Fruit fly (Drosophila melanogaster): Measurements from ENCODE around the gene CG4766.

Gene CG4766

dm6 chrX:5995951-5996350 lies 4.6 kb downstream of the CG4766 start (continued):
- TF ChIP-seq bigmax (GFP tag; optimal IDR thresholded peaks at IDR 0.05) (no peak), CG15011 (GFP tag; optimal IDR thresholded peaks at IDR 0.05) (no peak), Sox102F (GFP tag; optimal IDR thresholded peaks at IDR 0.05) (peak; percentile 51), hkb (optimal IDR thresholded peaks at IDR 0.05) (no peak), hkb (GFP tag; IDR thresholded peaks at IDR 0.05) (peak; percentile 63), CG17829 (tag; optimal IDR thresholded peaks at IDR 0.05) (peak; percentile 21), CG12155 (GFP tag; optimal IDR thresholded peaks at IDR 0.05) (no peak), CG1792 (GFP tag; optimal IDR thresholded peaks at IDR 0.05) (no peak), phol (tag; optimal IDR thresholded peaks at IDR 0.05) (peak; percentile 44), jumu (GFP tag; optimal IDR thresholded peaks at IDR 0.05) (no peak), CG11695 (GFP tag; IDR thresholded peaks at IDR 0.05) (0 out of 3 replicates have a peak, but pooled peaks have one; percentile 30), CG13775 (GFP tag; optimal IDR thresholded peaks at IDR 0.05) (peak; percentile 27), CG9817 (tag; optimal IDR thresholded peaks at IDR 0.05) (no peak), Ets65A (GFP tag) (no peak), ind (GFP tag; optimal IDR thresholded peaks at IDR 0.05) (no peak), CG14667 (GFP tag; IDR thresholded peaks at IDR 0.05) (no peak), CG13424 (tag; optimal IDR thresholded peaks at IDR 0.05) (peak; percentile 8), dmrt11E (tag; optimal IDR thresholded peaks at IDR 0.05) (peak; percentile 43), CG31224 (GFP tag; IDR thresholded peaks at IDR 0.05) (0 out of 2 replicates have a peak, but pooled peaks have one; percentile 7), luna (GFP tag; optimal IDR thresholded peaks at IDR 0.05) (no peak), CG31441 (GFP tag; IDR thresholded peaks at IDR 0.05) (peak; percentile 29; the same call in 1 of the 2 replicates), CG7839 (tag; optimal IDR thresholded peaks at IDR 0.05) (peak; percentile 17), dysf (GFP tag; IDR thresholded peaks at IDR 0.05) (0 out of 3 replicates have a peak, but pooled peaks have one; percentile 23), Ssrp (tag; optimal IDR thresholded peaks at IDR 0.05) (peak; percentile 14), CG2120 (GFP tag; optimal IDR thresholded peaks at IDR 0.05) (no peak), CG10267 (tag; optimal IDR thresholded peaks at IDR 0.05) (peak; percentile 35), CG4424 (GFP tag; optimal IDR thresholded peaks at IDR 0.05) (peak; percentile 23), CG2712 (tag; optimal IDR thresholded peaks at IDR 0.05) (peak; percentile 51), CG10959 (GFP tag; IDR thresholded peaks at IDR 0.05) (peak; percentile 57; the same call in 1 of the 2 replicates), ranshi (GFP tag; IDR thresholded peaks at IDR 0.05) (0 out of 2 replicates have a peak, but pooled peaks have one; percentile 22), CG2202 (tag; optimal IDR thresholded peaks at IDR 0.05) (no peak), CG9727 (GFP tag; optimal IDR thresholded peaks at IDR 0.05) (peak; percentile 51), nmo (GFP tag; optimal IDR thresholded peaks at IDR 0.05) (peak; percentile 38), nom (GFP tag; optimal IDR thresholded peaks at IDR 0.05) (no peak), amos (GFP tag; IDR thresholded peaks at IDR 0.05; ENCODE audit: partially characterized antibody) (no peak), CG2678 (tag; optimal IDR thresholded peaks at IDR 0.05) (peak; percentile 26), Hey (tag; optimal IDR thresholded peaks at IDR 0.05) (no peak), sens (GFP tag) (peak; percentile 78), CG8924 (tag; optimal IDR thresholded peaks at IDR 0.05) (peak; percentile 35), CG15601 (tag; optimal IDR thresholded peaks at IDR 0.05) (peak; percentile 13), CG17328 (GFP tag; IDR thresholded peaks at IDR 0.05) (peak; percentile 61; the same call in 1 of the 2 replicates), CG8388 (GFP tag; optimal IDR thresholded peaks at IDR 0.05) (peak; percentile 31), wdn (GFP tag; IDR thresholded peaks at IDR 0.05) (no peak), Hr51 (GFP tag; optimal IDR thresholded peaks at IDR 0.05) (peak in 1 of 2 experiments; percentile 6), Rfx (GFP tag; IDR thresholded peaks at IDR 0.05) (0 out of 2 replicates have a peak, but pooled peaks have one; percentile 13), Ada2b (GFP tag; IDR thresholded peaks at IDR 0.05) (0 out of 2 replicates have a peak, but pooled peaks have one; percentile 15), D19B (GFP tag; optimal IDR thresholded peaks at IDR 0.05) (peak; percentile 48), CG3065 (GFP tag; optimal IDR thresholded peaks at IDR 0.05) (peak; percentile 10), ash1 (GFP tag; optimal IDR thresholded peaks at IDR 0.05) (no peak), Chrac-16 (GFP tag; optimal IDR thresholded peaks at IDR 0.05) (peak; percentile 16), row (GFP tag; IDR thresholded peaks at IDR 0.05) (peak; percentile 63)

All from whole organism, embryonic.